Comparison of ENCODE assay signal across 3 fruit fly cellular contexts in genomic region chrX:10745590-10745953, dm6.
TF ChIP-seq lines count a peak whose summit lies in the region.

No protein-coding gene starts in this region.

- no peak for TF ChIP-seq CTCF in whole organism, embryonic (GFP tag; optimal IDR thresholded peaks at IDR 0.05; lab: Kevin White, UChicago)

TF ChIP-seq in whole organism, embryonic, 481 proteins besides CTCF, POLR2A, EP300 and RAD21:
- TF ChIP-seq gcm2 (GFP tag; optimal IDR thresholded peaks at IDR 0.05; lab: Kevin White, UChicago), result no peak
- TF ChIP-seq gsb (GFP tag; IDR thresholded peaks at IDR 0.05; lab: Robert Waterston, UW), result 0 out of 2 replicates have a peak, but pooled peaks have one; percentile 1
- TF ChIP-seq CG12391 (tag; optimal IDR thresholded peaks at IDR 0.05; lab: Kevin White, UChicago), result no peak
- no peak for TF ChIP-seq dimm (GFP tag; IDR thresholded peaks at IDR 0.05; lab: Robert Waterston, UW)
- TF ChIP-seq Bteb2 (GFP tag; optimal IDR thresholded peaks at IDR 0.05; lab: Kevin White, UChicago), result no peak
- TF ChIP-seq CG30403 (GFP tag; optimal IDR thresholded peaks at IDR 0.05; lab: Kevin White, UChicago), result no peak
- TF ChIP-seq HLH3B (GFP tag; IDR thresholded peaks at IDR 0.05; lab: Robert Waterston, UW), result 0 out of 2 replicates have a peak, but pooled peaks have one; percentile 3
- 0 out of 2 replicates have a peak, but pooled peaks have one; percentile 1 for TF ChIP-seq CG31224 (GFP tag; IDR thresholded peaks at IDR 0.05; lab: Robert Waterston, UW)
- TF ChIP-seq Hr78 (GFP tag; optimal IDR thresholded peaks at IDR 0.05; lab: Kevin White, UChicago), result peak in 1 of 2 experiments; percentile 20
- TF ChIP-seq ewg (GFP tag; optimal IDR thresholded peaks at IDR 0.05; lab: Kevin White, UChicago), result no peak
TF ChIP-seq in whole organism, embryonic: peak in this region for 4.

TF ChIP-seq in whole organism, prepupa, 60 proteins besides CTCF, POLR2A, EP300 and RAD21:
- TF ChIP-seq Smox (GFP tag; optimal IDR thresholded peaks at IDR 0.05; lab: Kevin White, UChicago) (no peak), svp (GFP tag; lab: Kevin White, UChicago) (peak; percentile 75)

TF ChIP-seq in whole organism, pupa, 21 proteins besides CTCF, POLR2A, EP300 and RAD21:
- no peak for TF ChIP-seq Snoo (tag; optimal IDR thresholded peaks at IDR 0.05; lab: Kevin White, UChicago)
- TF ChIP-seq EcR (GFP tag; optimal IDR thresholded peaks at IDR 0.05; lab: Kevin White, UChicago), result peak; percentile 87
- no peak for TF ChIP-seq Pif1B (GFP tag; optimal IDR thresholded peaks at IDR 0.05; lab: Kevin White, UChicago)
- no peak for TF ChIP-seq rn (GFP tag; IDR thresholded peaks at IDR 0.05; lab: Robert Waterston, UW)
- no peak for TF ChIP-seq Pif1A (GFP tag; optimal IDR thresholded peaks at IDR 0.05; lab: Kevin White, UChicago)
TF ChIP-seq in whole organism, pupa: peak in this region for 1.
